Fruit fly (Drosophila melanogaster) whole organism, wandering third instar larva: ENCODE measurements around the gene Or71a.

Source experiments
- Abd-B ChIP-seq: fragments of >200 bp; optimal IDR thresholded peaks from 2 replicates; lab custom pipeline; 2017; ENCODE audit warnings: missing biosample characterization, missing genetic modification characterization
- CG32264 ChIP-seq: fragments of 200-800 bp; sonication (Bioruptor generic); optimal IDR thresholded peaks from 2 replicates; lab custom pipeline; 2016; ENCODE audit warnings: missing biosample characterization, missing genetic modification characterization
- CG9705 ChIP-seq: fragments of 200-800 bp; sonication (Bioruptor generic); optimal IDR thresholded peaks from 2 replicates; lab custom pipeline; 2018; ENCODE audit warnings: missing biosample characterization, mild to moderate bottlenecking, missing genetic modification characterization
- CrebA ChIP-seq: fragments of 200-800 bp; sonication (Bioruptor generic); optimal IDR thresholded peaks from 2 replicates; lab custom pipeline; 2016; ENCODE audit warnings: missing biosample characterization, mild to moderate bottlenecking, missing genetic modification characterization, borderline replicate concordance
- Dfd ChIP-seq: fragments of >200 bp; optimal IDR thresholded peaks from 2 replicates; lab custom pipeline; 2017; ENCODE audit warnings: missing biosample characterization, missing genetic modification characterization
- Dif ChIP-seq: fragments of 200-275, 200-300 bp; sonication (Bioruptor generic); optimal IDR thresholded peaks from 2 replicates; lab custom pipeline; 2018; ENCODE audit warnings: missing biosample characterization, missing genetic modification characterization; ENCODE audit not compliant: partially characterized antibody
- GATAd ChIP-seq: sonication (Bioruptor generic); optimal IDR thresholded peaks from 2 replicates; lab custom pipeline; 2016; ENCODE audit warnings: missing biosample characterization, missing genetic modification characterization
- HLH106 ChIP-seq: fragments of 200-800 bp; optimal IDR thresholded peaks from 3 replicates; lab custom pipeline; 2019; ENCODE audit warnings: missing biosample characterization, mild to moderate bottlenecking, missing genetic modification characterization, moderate library complexity
- Hnf4 ChIP-seq: fragments of 200-800 bp; sonication (Bioruptor generic); optimal IDR thresholded peaks from 2 replicates; lab custom pipeline; 2016; ENCODE audit warnings: missing biosample characterization, mild to moderate bottlenecking, missing genetic modification characterization
- Hr78 ChIP-seq: fragments of >200 bp; optimal IDR thresholded peaks from 2 replicates; lab custom pipeline; 2017; ENCODE audit warnings: missing biosample characterization, missing genetic modification characterization
- Hr83 ChIP-seq: fragments of 200-300 bp; sonication (Bioruptor generic); optimal IDR thresholded peaks from 2 replicates; lab custom pipeline; 2016; ENCODE audit warnings: missing biosample characterization, mild to moderate bottlenecking, missing genetic modification characterization, moderate library complexity; ENCODE audit not compliant: poor library complexity, severe bottlenecking
- Jra ChIP-seq: sonication (Bioruptor generic); optimal IDR thresholded peaks from 2 replicates; lab custom pipeline; 2016; ENCODE audit warnings: missing biosample characterization, missing genetic modification characterization
- Mio ChIP-seq: sonication (Bioruptor generic); optimal IDR thresholded peaks from 2 replicates; lab custom pipeline; 2016; ENCODE audit warnings: missing biosample characterization, missing genetic modification characterization
- Myc ChIP-seq: fragments of >200 bp; optimal IDR thresholded peaks from 2 replicates; lab custom pipeline; 2017
- OdsH ChIP-seq: fragments of 200-800 bp; sonication (Bioruptor generic); optimal IDR thresholded peaks from 2 replicates; lab custom pipeline; 2016; ENCODE audit warnings: missing biosample characterization, mild to moderate bottlenecking, missing genetic modification characterization
- Rel ChIP-seq, 2 experiments: fragments of 200-800 bp; sonication (Bioruptor generic) in 1 of 2; optimal IDR thresholded peaks; 2 replicates in 1 of 2; 3 replicates in 1 of 2; lab custom pipeline; 2016 to 2019; ENCODE audit warnings: mild to moderate bottlenecking in 2 of 2, missing biosample characterization in 2 of 2, missing genetic modification characterization in 2 of 2, moderate library complexity in 1 of 2
- Sp1 ChIP-seq: fragments of 200-800 bp; sonication (Bioruptor generic); optimal IDR thresholded peaks from 3 replicates; lab custom pipeline; 2019; ENCODE audit warnings: missing biosample characterization, mild to moderate bottlenecking, missing genetic modification characterization, moderate library complexity
- Vsx2 ChIP-seq: fragments of 200-300, 225-300 bp; sonication (Bioruptor generic); optimal IDR thresholded peaks from 2 replicates; lab custom pipeline; 2018; ENCODE audit warnings: missing biosample characterization, missing genetic modification characterization; ENCODE audit not compliant: partially characterized antibody
- br ChIP-seq: fragments of 200-800 bp; sonication (Bioruptor generic); optimal IDR thresholded peaks from 2 replicates; lab custom pipeline; 2016; ENCODE audit warnings: missing biosample characterization, missing genetic modification characterization
- brk ChIP-seq: fragments of 200-800 bp; sonication (Bioruptor generic); optimal IDR thresholded peaks from 2 replicates; lab custom pipeline; 2016; ENCODE audit warnings: missing biosample characterization, mild to moderate bottlenecking, missing genetic modification characterization
- dl ChIP-seq, 2 experiments: fragments of 175-275, 200-275 bp in 1 of 2; fragments of 200-275 bp in 1 of 2; sonication (Bioruptor generic); optimal IDR thresholded peaks; lab custom pipeline; 2018; ENCODE audit warnings: mild to moderate bottlenecking in 2 of 2, missing biosample characterization in 2 of 2, missing genetic modification characterization in 2 of 2, moderate library complexity in 2 of 2; ENCODE audit not compliant: partially characterized antibody in 2 of 2, insufficient read depth in 1 of 2
- dmrt93B ChIP-seq: fragments of 200-800 bp; sonication (Bioruptor generic); optimal IDR thresholded peaks from 2 replicates; lab custom pipeline; 2018; ENCODE audit warnings: missing biosample characterization, mild to moderate bottlenecking, missing genetic modification characterization
- dsf ChIP-seq: sonication (Bioruptor generic); optimal IDR thresholded peaks from 2 replicates; lab custom pipeline; 2016; ENCODE audit warnings: missing biosample characterization, missing genetic modification characterization, borderline replicate concordance
- ey ChIP-seq: fragments of 200-800 bp; sonication (Bioruptor generic); optimal IDR thresholded peaks from 2 replicates; lab custom pipeline; 2016; ENCODE audit warnings: missing biosample characterization, missing genetic modification characterization
- foxo ChIP-seq, 2 experiments: fragments of 200-800 bp; sonication (Bioruptor generic); optimal IDR thresholded peaks; 2 replicates in 1 of 2; 3 replicates in 1 of 2; lab custom pipeline; 2016 to 2017; ENCODE audit warnings: missing biosample characterization in 2 of 2, missing genetic modification characterization in 2 of 2
- fru ChIP-seq: fragments of 200-800 bp; sonication (Bioruptor generic); optimal IDR thresholded peaks from 3 replicates; lab custom pipeline; 2016; ENCODE audit warnings: missing biosample characterization, mild to moderate bottlenecking, missing genetic modification characterization
- h ChIP-seq: fragments of 200-800 bp; sonication (Bioruptor generic); optimal IDR thresholded peaks from 3 replicates; lab custom pipeline; 2016; ENCODE audit warnings: missing biosample characterization, mild to moderate bottlenecking, missing genetic modification characterization
- jim ChIP-seq: fragments of 175-275, 200-325 bp; sonication (Bioruptor generic); optimal IDR thresholded peaks from 2 replicates; lab custom pipeline; 2016; ENCODE audit warnings: missing biosample characterization, mild to moderate bottlenecking, missing genetic modification characterization
- lola ChIP-seq: fragments of >200 bp; optimal IDR thresholded peaks from 2 replicates; lab custom pipeline; 2017; ENCODE audit warnings: missing biosample characterization, missing genetic modification characterization
- psq ChIP-seq: fragments of 200-800 bp; sonication (Bioruptor generic); optimal IDR thresholded peaks from 3 replicates; lab custom pipeline; 2017; ENCODE audit warnings: missing biosample characterization, mild to moderate bottlenecking, missing genetic modification characterization, moderate library complexity
- rgr ChIP-seq: fragments of 200-800 bp; sonication (Bioruptor generic); optimal IDR thresholded peaks from 3 replicates; lab custom pipeline; 2016; ENCODE audit warnings: missing biosample characterization, mild to moderate bottlenecking, missing genetic modification characterization
- sage ChIP-seq: fragments of 200-800 bp; sonication (Bioruptor generic); optimal IDR thresholded peaks from 2 replicates; lab custom pipeline; 2016; ENCODE audit warnings: missing biosample characterization, mild to moderate bottlenecking, missing genetic modification characterization
- sv ChIP-seq: fragments of 200-800 bp; sonication (Bioruptor generic); optimal IDR thresholded peaks from 3 replicates; lab custom pipeline; 2016; ENCODE audit warnings: missing biosample characterization, missing genetic modification characterization
- tai ChIP-seq: sonication (Bioruptor generic); optimal IDR thresholded peaks from 2 replicates; lab custom pipeline; 2016; ENCODE audit warnings: missing biosample characterization, missing genetic modification characterization
- usp ChIP-seq: fragments of >200 bp; optimal IDR thresholded peaks from 2 replicates; lab custom pipeline; 2017; ENCODE audit warnings: missing biosample characterization, missing genetic modification characterization
- woc ChIP-seq: sonication (Bioruptor generic); optimal IDR thresholded peaks from 2 replicates; lab custom pipeline; 2016; ENCODE audit warnings: missing biosample characterization, mild to moderate bottlenecking, missing genetic modification characterization

Or71a gene

dm6 chr3L:15094589-15095288 lies 16.5 kb upstream of the Or71a start, which contains the start of the genes sstn, Plp and GlyRS:
Gene sstn (minus strand): TSS chr3L:15094719.
Gene Plp (minus strand): TSS chr3L:15094724.
Gene GlyRS (plus strand): TSS chr3L:15095142.
- TF ChIP-seq Rel (GFP tag; optimal IDR thresholded peaks at IDR 0.05; lab: Kevin White, UChicago) (no peak), Rel (tag; optimal IDR thresholded peaks at IDR 0.05; lab: Kevin White, UChicago) (no peak), Abd-B (GFP tag; lab: Kevin White, UChicago) (no peak), CG9705 (GFP tag; lab: Kevin White, UChicago) (peak; percentile 21), foxo (GFP tag; optimal IDR thresholded peaks at IDR 0.05; lab: Kevin White, UChicago) (peak in 1 of 2 experiments; percentile 61), CG32264 (GFP tag; lab: Kevin White, UChicago) (no peak), HLH106 (tag; lab: Kevin White, UChicago) (peak; percentile 59), lola (GFP tag; lab: Kevin White, UChicago) (peak; percentile 46), Hnf4 (peak; percentile 28), Sp1 (GFP tag; lab: Kevin White, UChicago) (peak; percentile 35), Dif (GFP tag; lab: Kevin White, UChicago) (no peak), Vsx2 (GFP tag; lab: Kevin White, UChicago) (no peak), dmrt93B (GFP tag; lab: Kevin White, UChicago) (peak; percentile 54), OdsH (GFP tag; lab: Kevin White, UChicago) (peak; percentile 41), Hr78 (GFP tag; lab: Kevin White, UChicago) (no peak), Myc (lab: Kevin White, UChicago) (peak; percentile 66), br (no peak), dsf (peak; percentile 33), brk (peak; percentile 11), h (GFP tag; lab: Kevin White, UChicago) (peak; percentile 61), sv (GFP tag; lab: Kevin White, UChicago) (peak; percentile 26), woc (GFP tag; lab: Kevin White, UChicago) (peak; percentile 74), Dfd (no peak), jim (no peak), psq (peak; percentile 50), CrebA (GFP tag; lab: Kevin White, UChicago) (no peak), usp (GFP tag; lab: Kevin White, UChicago) (no peak), Hr83 (no peak), fru (GFP tag; lab: Kevin White, UChicago) (peak; percentile 45), sage (GFP tag; lab: Kevin White, UChicago) (peak; percentile 48), ey (peak; percentile 14), tai (GFP tag; lab: Kevin White, UChicago) (no peak), rgr (GFP tag; lab: Kevin White, UChicago) (peak; percentile 48), dl (GFP tag; optimal IDR thresholded peaks at IDR 0.05; lab: Kevin White, UChicago; ENCODE audit: insufficient read depth in 1 of 2, partially characterized antibody in 2 of 2) (no peak), GATAd (GFP tag; lab: Kevin White, UChicago) (no peak)

dm6 chr3L:15093929-15094588 lies 15.8 kb upstream of the Or71a start:
- TF ChIP-seq fru (GFP tag; lab: Kevin White, UChicago) = peak; percentile 18
- TF ChIP-seq woc (GFP tag; lab: Kevin White, UChicago) = peak; percentile 2
- no peak for TF ChIP-seq Hr78 (GFP tag; lab: Kevin White, UChicago)
- TF ChIP-seq Mio = no peak
- TF ChIP-seq Hr83 = peak; percentile 6
- peak; percentile 50 for TF ChIP-seq h (GFP tag; lab: Kevin White, UChicago)
- TF ChIP-seq rgr (GFP tag; lab: Kevin White, UChicago) = peak; percentile 21
- no peak for TF ChIP-seq dsf
- TF ChIP-seq Hnf4 = no peak
- TF ChIP-seq sage (GFP tag; lab: Kevin White, UChicago) = peak; percentile 28
- TF ChIP-seq br = peak; percentile 26
- peak; percentile 15 for TF ChIP-seq OdsH (GFP tag; lab: Kevin White, UChicago)
- TF ChIP-seq psq = peak; percentile 0
- TF ChIP-seq Jra (GFP tag; lab: Kevin White, UChicago) = peak; percentile 5
- TF ChIP-seq CG9705 (GFP tag; lab: Kevin White, UChicago) = peak; percentile 4
- TF ChIP-seq ey = peak; percentile 29
- TF ChIP-seq brk = peak; percentile 26
- TF ChIP-seq Sp1 (GFP tag; lab: Kevin White, UChicago) = no peak
